Worm (Caenorhabditis elegans) whole organism, early embryonic: Measurements from ENCODE around the gene phb-2.

Experiments
- B0310.2 ChIP-seq: sonication (generic microtip); optimal IDR thresholded peaks from 2 replicates; lab custom pipeline; 2016; ENCODE audit warnings: mild to moderate bottlenecking, missing genetic modification characterization, missing compliant biosample characterization
- F13C5.2 ChIP-seq: sonication (generic microtip); optimal IDR thresholded peaks from 2 replicates; lab custom pipeline; 2017; ENCODE audit warnings: mild to moderate bottlenecking, missing genetic modification characterization, inconsistent platforms, missing compliant biosample characterization
- aly-1 ChIP-seq: sonication (generic microtip); optimal IDR thresholded peaks from 2 replicates; lab custom pipeline; 2016; ENCODE audit warnings: missing genetic modification characterization, missing compliant biosample characterization
- ama-1 ChIP-seq: fragments of 150-350 bp; optimal IDR thresholded peaks from 2 replicates; lab custom pipeline; 2014
- ceh-13 ChIP-seq: fragments of 200-800 bp; sonication (Bioruptor generic); optimal IDR thresholded peaks from 2 replicates; lab custom pipeline; 2018; ENCODE audit warnings: mild to moderate bottlenecking, missing genetic modification characterization, missing compliant biosample characterization
- ceh-36 ChIP-seq: sonication (generic microtip); optimal IDR thresholded peaks from 2 replicates; lab custom pipeline; 2016; ENCODE audit warnings: missing genetic modification characterization, inconsistent platforms, missing compliant biosample characterization
- ets-7 ChIP-seq: sonication (generic microtip); optimal IDR thresholded peaks from 2 replicates; lab custom pipeline; 2016; ENCODE audit warnings: missing genotype, missing genetic modification characterization, missing compliant biosample characterization
- flt-1 ChIP-seq: fragments of 200-800 bp; sonication (Bioruptor generic); IDR thresholded peaks from 2 replicates; pipeline ENCODE4 v1.3.6; 2022; ENCODE audit warnings: missing genetic modification characterization, missing compliant biosample characterization
- hmbx-1 ChIP-seq: sonication (generic microtip); optimal IDR thresholded peaks from 2 replicates; lab custom pipeline; 2016; ENCODE audit warnings: mild to moderate bottlenecking, missing genetic modification characterization, missing compliant biosample characterization
- hmg-4 ChIP-seq: fragments of 200-800 bp; sonication (Bioruptor generic); optimal IDR thresholded peaks from 2 replicates; lab custom pipeline; 2018; ENCODE audit warnings: mild to moderate bottlenecking, missing genetic modification characterization, missing compliant biosample characterization
- hnd-1 ChIP-seq: sonication (generic microtip); optimal IDR thresholded peaks from 2 replicates; lab custom pipeline; 2016; ENCODE audit warnings: missing genetic modification characterization, missing compliant biosample characterization
- pes-1 ChIP-seq: fragments of 200-800 bp; sonication (Bioruptor generic); IDR thresholded peaks from 2 replicates; pipeline ENCODE4 v1.3.6; 2022; ENCODE audit warnings: missing genetic modification reagents, missing genetic modification characterization, missing compliant biosample characterization
- scrt-1 ChIP-seq: fragments of 200-800 bp; sonication (Bioruptor generic); IDR thresholded peaks from 2 replicates; pipeline ENCODE4 v1.3.6; 2022; ENCODE audit warnings: missing genetic modification characterization, missing compliant biosample characterization
- sea-1 ChIP-seq: fragments of 200-800 bp; sonication (Bioruptor generic); conservative IDR thresholded peaks from 2 replicates; pipeline ENCODE4 v1.3.6; 2022; ENCODE audit warnings: missing genetic modification characterization, missing compliant biosample characterization
- tbx-11 ChIP-seq: fragments of 200-800 bp; sonication (Bioruptor generic); IDR thresholded peaks from 2 replicates; pipeline ENCODE4 v1.3.6; 2022; ENCODE audit warnings: missing genetic modification characterization, missing compliant biosample characterization
- tbx-37 ChIP-seq: fragments of 200-800 bp; sonication (Bioruptor generic); conservative IDR thresholded peaks from 2 replicates; pipeline ENCODE4 v1.3.6; 2022; ENCODE audit warnings: missing genetic modification reagents, missing genetic modification characterization, missing compliant biosample characterization
- tra-4 ChIP-seq: sonication (generic microtip); optimal IDR thresholded peaks from 2 replicates; lab custom pipeline; 2017; ENCODE audit warnings: missing genetic modification characterization, missing compliant biosample characterization

Gene phb-2

DNA sequence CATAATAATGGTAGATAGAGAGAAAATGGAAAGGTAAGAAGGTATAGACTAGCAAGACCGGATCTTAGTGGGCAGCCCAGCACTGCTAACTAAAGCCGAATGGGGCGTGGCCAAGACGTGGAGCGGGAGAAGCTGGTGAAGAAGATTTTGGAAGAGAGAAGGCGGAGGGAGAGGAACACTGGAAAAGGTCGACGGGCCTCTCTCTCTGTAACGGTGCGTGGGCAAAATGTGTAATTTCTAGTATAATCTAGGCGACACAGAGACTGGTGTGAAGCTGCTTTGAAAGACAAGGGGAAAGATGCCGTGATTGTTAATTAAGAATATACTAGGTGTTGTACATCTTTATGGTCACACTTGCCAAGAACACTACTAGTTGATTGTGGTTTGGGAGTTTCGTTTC, 4.8 kb downstream of the phb-2 start, which contains the start of gene F13H8.5:
F13H8.5 (minus strand) TSS at position 101 of the 400 bp plus-strand sequence.
- TF ChIP-seq hmbx-1 (tag; lab: Kevin White, UChicago) (no peak), tbx-37 (GFP tag; lab: Robert Waterston, UW) (no peak), sea-1 (GFP tag; lab: Robert Waterston, UW) (no peak), F13C5.2 (tag; lab: Kevin White, UChicago) (no peak), scrt-1 (no peak), B0310.2 (tag; lab: Kevin White, UChicago) (no peak)

DNA sequence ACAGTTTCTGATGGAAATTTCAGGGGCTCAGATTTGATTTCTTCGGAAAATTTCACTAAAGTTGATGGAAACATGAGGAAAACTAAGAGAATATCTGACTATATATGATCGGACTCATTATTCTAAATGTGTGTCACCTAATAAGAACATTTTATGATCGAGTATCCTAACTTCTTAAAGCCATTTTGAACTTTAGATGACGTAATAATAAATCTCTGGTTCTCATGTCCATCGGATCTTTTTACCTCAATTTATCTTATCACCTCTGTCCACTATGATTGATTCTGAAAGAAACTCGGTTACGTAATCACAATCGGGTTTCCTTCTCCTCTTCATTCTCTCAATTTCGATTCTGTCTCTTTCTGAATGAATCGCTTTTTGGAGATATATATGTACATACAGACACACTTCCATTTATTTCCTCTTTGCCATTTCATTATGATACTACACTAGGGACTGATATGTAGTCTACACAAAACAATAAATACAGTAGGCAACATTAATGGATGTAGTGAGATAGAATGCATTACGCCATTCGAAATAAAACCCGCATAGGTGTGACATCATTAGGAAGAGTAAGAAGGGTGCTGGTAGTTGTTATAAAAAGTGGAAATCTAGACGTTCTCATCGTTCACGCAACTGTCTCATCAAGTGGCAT, 6.1 kb downstream of the phb-2 start:
- TF ChIP-seq scrt-1 (no peak), tbx-37 (GFP tag; lab: Robert Waterston, UW) (no peak), B0310.2 (tag; lab: Kevin White, UChicago) (no peak), hnd-1 (no peak), tbx-11 (GFP tag; lab: Robert Waterston, UW) (no peak), aly-1 (tag; lab: Kevin White, UChicago) (no peak)

DNA sequence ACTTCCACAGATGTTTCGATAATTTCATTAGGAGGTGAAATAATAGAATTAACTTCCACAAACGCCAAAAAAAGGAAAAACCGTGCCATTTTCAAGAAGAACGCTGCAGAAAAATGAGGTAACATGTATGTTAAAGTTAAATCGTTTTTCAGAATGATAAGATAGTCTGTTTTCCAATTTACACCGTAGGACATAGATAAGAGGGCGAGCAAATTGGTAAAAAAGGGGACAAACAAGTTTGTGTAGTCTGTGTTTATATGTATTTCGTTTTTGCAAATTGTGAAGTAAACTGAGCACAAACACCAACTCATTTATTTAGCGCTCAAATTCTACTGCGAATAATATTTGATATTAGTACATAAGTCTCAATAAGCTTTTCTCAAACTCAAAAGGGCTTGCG, 8.7 kb downstream of the phb-2 start, which contains the start of gene F13H8.11:
F13H8.11 (minus strand) TSS at position 155 of the 400 bp plus-strand sequence.
- no peak for TF ChIP-seq sea-1 (GFP tag; lab: Robert Waterston, UW)
- TF ChIP-seq B0310.2 (tag; lab: Kevin White, UChicago): no peak
- TF ChIP-seq scrt-1: no peak
- TF ChIP-seq hmbx-1 (tag; lab: Kevin White, UChicago): no peak
- TF ChIP-seq pes-1 (GFP tag; lab: Robert Waterston, UW): no peak
- no peak for TF ChIP-seq tbx-37 (GFP tag; lab: Robert Waterston, UW)
- no peak for TF ChIP-seq tra-4 (tag; lab: Kevin White, UChicago)
- TF ChIP-seq hmg-4: no peak
- TF ChIP-seq flt-1 (GFP tag; lab: Robert Waterston, UW): no peak
- TF ChIP-seq aly-1 (tag; lab: Kevin White, UChicago): no peak
- no peak for TF ChIP-seq ets-7
- no peak for TF ChIP-seq ama-1 (lab: Kevin White, UChicago)
- TF ChIP-seq ceh-36 (tag; lab: Kevin White, UChicago): no peak
- TF ChIP-seq hnd-1: no peak
- TF ChIP-seq tbx-11 (GFP tag; lab: Robert Waterston, UW): no peak
- TF ChIP-seq F13C5.2 (tag; lab: Kevin White, UChicago): no peak
- no peak for TF ChIP-seq ceh-13 (GFP tag; lab: Kevin White, UChicago)

DNA sequence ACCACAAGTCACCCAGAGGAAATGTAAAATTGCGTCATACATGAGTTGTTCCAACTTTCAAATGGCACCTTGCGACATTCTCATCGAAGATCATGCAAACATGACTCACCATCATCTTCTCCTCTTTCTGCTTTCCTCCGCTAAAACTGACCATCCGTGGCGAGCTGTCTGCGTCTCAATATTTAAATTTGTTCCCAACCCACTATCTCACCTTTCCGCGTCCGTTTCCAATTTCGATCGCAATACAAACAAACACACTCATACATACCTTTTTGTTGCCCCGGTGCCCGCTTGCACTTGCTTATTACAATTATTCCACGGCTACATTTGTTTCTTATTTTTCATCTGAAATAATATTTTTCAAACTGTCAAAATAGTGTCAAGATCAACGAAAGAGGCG, 9.5 kb downstream of the phb-2 start, which contains the start of gene nmgp-1:
nmgp-1 (plus strand) TSS at position 174 of the 400 bp plus-strand sequence.
- TF ChIP-seq aly-1 (tag; lab: Kevin White, UChicago) (no peak), flt-1 (GFP tag; lab: Robert Waterston, UW) (no peak), ceh-36 (tag; lab: Kevin White, UChicago) (no peak), scrt-1 (no peak), hmg-4 (no peak), tbx-11 (GFP tag; lab: Robert Waterston, UW) (no peak), hnd-1 (no peak), pes-1 (GFP tag; lab: Robert Waterston, UW) (no peak), ceh-13 (GFP tag; lab: Kevin White, UChicago) (no peak), tbx-37 (GFP tag; lab: Robert Waterston, UW) (no peak), hmbx-1 (tag; lab: Kevin White, UChicago) (no peak), F13C5.2 (tag; lab: Kevin White, UChicago) (no peak), ama-1 (lab: Kevin White, UChicago) (no peak), tra-4 (tag; lab: Kevin White, UChicago) (no peak), sea-1 (GFP tag; lab: Robert Waterston, UW) (no peak), ets-7 (no peak), B0310.2 (tag; lab: Kevin White, UChicago) (no peak)

DNA sequence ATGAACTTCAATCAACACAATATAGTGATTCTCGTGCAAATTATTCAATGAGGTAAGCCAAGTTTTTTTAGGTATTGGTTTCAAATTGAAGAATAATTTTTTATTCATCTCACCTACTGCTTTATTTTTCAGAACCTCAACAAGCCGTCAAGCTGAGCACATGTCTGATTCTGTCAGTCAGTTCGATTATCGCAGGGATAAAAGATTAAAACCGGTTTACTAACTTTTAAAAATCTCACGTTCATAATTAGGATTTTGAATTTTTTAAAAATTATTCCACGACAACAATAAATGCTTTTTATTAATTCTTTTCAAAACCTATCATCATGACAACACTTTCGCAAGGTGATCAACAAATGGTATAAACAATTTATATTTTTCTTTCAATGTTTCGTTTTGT, 11.0 kb downstream of the phb-2 start, which contains the start of gene F13H8.12:
F13H8.12 (plus strand) TSS at position 301 of the 400 bp plus-strand sequence.
- no peak for TF ChIP-seq ceh-36 (tag; lab: Kevin White, UChicago)
- TF ChIP-seq ceh-13 (GFP tag; lab: Kevin White, UChicago): no peak
- no peak for TF ChIP-seq aly-1 (tag; lab: Kevin White, UChicago)
- TF ChIP-seq tbx-11 (GFP tag; lab: Robert Waterston, UW): no peak
- TF ChIP-seq hmbx-1 (tag; lab: Kevin White, UChicago): no peak
- TF ChIP-seq flt-1 (GFP tag; lab: Robert Waterston, UW): no peak
- no peak for TF ChIP-seq B0310.2 (tag; lab: Kevin White, UChicago)
- TF ChIP-seq tra-4 (tag; lab: Kevin White, UChicago): no peak
- TF ChIP-seq F13C5.2 (tag; lab: Kevin White, UChicago): no peak
- TF ChIP-seq scrt-1: no peak
- no peak for TF ChIP-seq pes-1 (GFP tag; lab: Robert Waterston, UW)
- no peak for TF ChIP-seq hnd-1
- no peak for TF ChIP-seq hmg-4
- no peak for TF ChIP-seq ets-7
- TF ChIP-seq ama-1 (lab: Kevin White, UChicago): no peak
- TF ChIP-seq tbx-37 (GFP tag; lab: Robert Waterston, UW): no peak
- TF ChIP-seq sea-1 (GFP tag; lab: Robert Waterston, UW): no peak

DNA sequence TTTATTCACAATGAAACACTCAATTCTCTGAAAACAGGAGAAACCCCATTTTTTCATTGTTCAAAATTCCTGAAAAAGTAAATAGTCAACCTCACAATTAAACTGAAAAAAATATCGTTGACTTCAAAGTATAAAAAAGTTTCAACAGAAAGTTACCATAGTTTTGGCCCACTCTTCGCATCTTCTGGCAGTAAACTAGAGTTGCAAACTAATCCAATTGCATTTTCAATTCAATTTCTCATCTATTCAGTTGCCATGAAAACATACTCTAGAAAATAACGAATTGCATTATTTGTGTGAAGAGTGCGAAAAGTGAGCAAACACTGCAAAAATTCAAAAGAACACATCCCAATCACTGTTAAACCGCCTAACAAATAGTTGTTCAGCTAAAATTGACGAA, 12.5 kb downstream of the phb-2 start, which contains the start of gene F13H8.3:
F13H8.3 (plus strand) TSS at position 301 of the 400 bp plus-strand sequence.
- TF ChIP-seq F13C5.2 (tag; lab: Kevin White, UChicago): no peak
- TF ChIP-seq tra-4 (tag; lab: Kevin White, UChicago): no peak
- TF ChIP-seq hnd-1: no peak
- TF ChIP-seq sea-1 (GFP tag; lab: Robert Waterston, UW): no peak
- no peak for TF ChIP-seq aly-1 (tag; lab: Kevin White, UChicago)
- TF ChIP-seq ets-7: no peak
- TF ChIP-seq scrt-1: no peak
- TF ChIP-seq B0310.2 (tag; lab: Kevin White, UChicago): no peak
- no peak for TF ChIP-seq hmg-4
- no peak for TF ChIP-seq flt-1 (GFP tag; lab: Robert Waterston, UW)
- no peak for TF ChIP-seq pes-1 (GFP tag; lab: Robert Waterston, UW)
- TF ChIP-seq ceh-36 (tag; lab: Kevin White, UChicago): no peak
- no peak for TF ChIP-seq tbx-11 (GFP tag; lab: Robert Waterston, UW)
- TF ChIP-seq tbx-37 (GFP tag; lab: Robert Waterston, UW): no peak
- no peak for TF ChIP-seq ceh-13 (GFP tag; lab: Kevin White, UChicago)
- TF ChIP-seq hmbx-1 (tag; lab: Kevin White, UChicago): no peak
- TF ChIP-seq ama-1 (lab: Kevin White, UChicago): no peak
